Fruit fly (Drosophila melanogaster): Measurements from ENCODE around the gene CG13630.

Gene CG13630

DNA sequence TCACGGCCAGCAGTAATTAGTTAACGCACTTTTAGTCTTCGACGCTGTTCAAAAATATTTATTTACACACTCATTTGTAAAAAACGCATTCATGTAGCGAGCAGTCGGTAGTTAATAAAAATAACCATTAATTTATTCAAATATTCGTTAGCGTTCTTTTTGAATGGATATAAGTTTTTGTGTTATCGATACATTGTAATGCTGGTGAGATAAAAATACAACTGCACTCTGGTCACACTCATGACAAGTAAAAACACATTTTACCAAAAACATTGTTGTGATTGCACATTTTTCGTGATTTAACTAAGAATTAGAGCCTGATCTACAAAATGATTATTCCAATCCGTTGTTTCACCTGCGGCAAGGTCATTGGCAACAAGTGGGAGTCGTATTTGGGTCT lies 1.9 kb downstream of the CG13630 start, which contains the start of gene Polr2L (continued):
- TF ChIP-seq Dp (GFP tag; optimal IDR thresholded peaks at IDR 0.05) (peak; percentile 70), bbx (GFP tag; IDR thresholded peaks at IDR 0.05; ENCODE audit: partially characterized antibody) (no peak), pzg (GFP tag; optimal IDR thresholded peaks at IDR 0.05) (peak; percentile 48), CG8281 (tag; optimal IDR thresholded peaks at IDR 0.05) (no peak), CrebB (tag; optimal IDR thresholded peaks at IDR 0.05) (no peak), CG9797 (GFP tag; optimal IDR thresholded peaks at IDR 0.05) (peak; percentile 53), Dref (GFP tag; IDR thresholded peaks at IDR 0.05) (peak; percentile 63), CG2116 (GFP tag; optimal IDR thresholded peaks at IDR 0.05) (peak; percentile 50), MBD-R2 (GFP tag; IDR thresholded peaks at IDR 0.05) (peak; percentile 50; the same call in 1 of the 2 replicates), trem (tag; optimal IDR thresholded peaks at IDR 0.05) (peak; percentile 28), yki (optimal IDR thresholded peaks at IDR 0.05) (no peak), stwl (tag; optimal IDR thresholded peaks at IDR 0.05) (peak; percentile 62), CG34224 (GFP tag; IDR thresholded peaks at IDR 0.05; ENCODE audit: partially characterized antibody) (no peak), CG32532 (GFP tag; IDR thresholded peaks at IDR 0.05) (no peak), Myb (GFP tag; optimal IDR thresholded peaks at IDR 0.05) (peak; percentile 93), vvl (GFP tag; IDR thresholded peaks at IDR 0.05) (peak; percentile 34; the same call in 1 of the 2 replicates), amos (GFP tag; IDR thresholded peaks at IDR 0.05; ENCODE audit: partially characterized antibody) (0 out of 2 replicates have a peak, but pooled peaks have one; percentile 21), BEAF-32 (GFP tag; optimal IDR thresholded peaks at IDR 0.05) (peak; percentile 54), gsb-n (tag; optimal IDR thresholded peaks at IDR 0.05) (no peak), CG4617 (GFP tag; optimal IDR thresholded peaks at IDR 0.05; ENCODE audit: borderline replicate concordance) (peak; percentile 29)

DNA sequence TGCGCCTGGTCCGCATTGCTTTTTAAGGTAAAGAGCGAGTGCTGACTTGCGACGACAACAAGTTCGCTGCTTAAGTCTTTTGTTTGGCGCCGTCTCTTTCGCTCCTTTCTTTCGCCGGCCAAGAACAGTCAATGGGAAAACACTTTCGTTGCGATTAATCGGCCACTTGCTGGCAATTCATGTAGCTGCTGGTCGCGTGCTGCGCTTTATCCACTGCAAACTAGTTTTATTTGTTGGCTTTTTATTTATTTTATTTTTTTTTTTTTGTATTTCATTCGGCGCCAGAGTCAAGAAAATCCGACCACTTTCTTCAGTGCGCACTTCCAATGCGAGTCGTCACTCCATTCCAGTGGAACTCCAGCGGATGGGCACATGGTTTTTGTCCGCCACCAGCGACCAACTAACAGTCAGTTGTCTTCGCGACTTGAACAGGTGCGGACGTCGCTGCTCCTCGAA lies 6.8 kb downstream of the CG13630 start, which contains the start of the genes CG13627 and CG46316:
Gene CG13627 (plus strand): TSS at position 406 of the 456 bp plus-strand sequence.
Gene CG46316 (plus strand): TSS at position 406 of the 456 bp plus-strand sequence.
- TF ChIP-seq Awh (GFP tag; IDR thresholded peaks at IDR 0.05) (no peak), CG15269 (tag; optimal IDR thresholded peaks at IDR 0.05) (no peak), CG16815 (GFP tag; optimal IDR thresholded peaks at IDR 0.05) (no peak), Atf3 (GFP tag; optimal IDR thresholded peaks at IDR 0.05) (no peak), vvl (GFP tag; IDR thresholded peaks at IDR 0.05) (peak; percentile 44; the same call in 1 of the 2 replicates), Ets65A (GFP tag) (peak; percentile 63), CG6683 (GFP tag; optimal IDR thresholded peaks at IDR 0.05) (no peak), dmrt11E (tag; optimal IDR thresholded peaks at IDR 0.05) (no peak), Blimp-1 (GFP tag; optimal IDR thresholded peaks at IDR 0.05) (peak; percentile 80), CG2202 (tag; optimal IDR thresholded peaks at IDR 0.05) (no peak), twi (tag; optimal IDR thresholded peaks at IDR 0.05) (no peak)

DNA sequence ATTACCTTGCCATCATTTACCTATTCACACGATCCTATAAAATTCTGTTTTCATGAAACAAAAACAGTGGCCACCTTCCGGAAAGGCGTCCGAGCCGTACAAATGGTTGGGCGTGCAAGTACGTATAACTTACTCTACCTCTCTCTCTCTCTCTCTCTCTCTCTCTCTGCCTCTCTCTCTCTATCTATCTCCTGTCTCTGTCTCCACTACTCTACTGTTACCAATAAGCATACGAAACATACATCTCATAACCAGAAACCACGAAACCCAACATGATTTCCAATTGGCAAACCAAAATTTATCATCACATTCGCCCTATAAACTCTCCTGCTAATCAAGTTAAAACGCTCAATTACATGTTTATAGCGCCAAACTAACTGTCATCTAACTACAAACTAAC lies 19.9 kb downstream of the CG13630 start:
- TF ChIP-seq Sin3A (optimal IDR thresholded peaks at IDR 0.05): no peak
- TF ChIP-seq Elba2 (GFP tag; optimal IDR thresholded peaks at IDR 0.05): peak; percentile 95
- TF ChIP-seq Trl (optimal IDR thresholded peaks at IDR 0.05): peak in 1 of 2 experiments; percentile 37
- TF ChIP-seq Trl (GFP tag; optimal IDR thresholded peaks at IDR 0.05): no peak
- TF ChIP-seq jing (GFP tag; optimal IDR thresholded peaks at IDR 0.05): no peak

DNA sequence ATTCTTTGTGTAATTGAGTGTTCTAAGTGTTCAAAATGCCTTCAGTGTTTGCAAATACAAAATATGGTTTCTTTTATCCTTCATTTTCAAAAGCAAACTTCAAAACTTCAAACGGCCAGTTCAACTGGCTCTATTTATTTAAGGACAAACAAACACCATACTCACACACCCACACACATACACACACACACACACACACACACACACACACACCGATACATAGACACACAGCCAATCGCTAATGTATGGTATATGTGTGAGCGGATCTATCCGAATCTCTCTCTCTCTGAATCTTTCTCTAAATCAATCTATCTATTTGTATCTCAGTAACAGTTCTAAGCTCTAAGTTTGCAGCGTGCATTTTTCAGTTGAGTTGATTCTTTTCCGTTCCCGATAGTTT lies 26.3 kb downstream of the CG13630 start:
- TF ChIP-seq CG3847 (GFP tag; IDR thresholded peaks at IDR 0.05) (no peak), CG7357 (GFP tag; IDR thresholded peaks at IDR 0.05) (no peak), CG7987 (GFP tag; optimal IDR thresholded peaks at IDR 0.05) (no peak), Dfd (GFP tag; optimal IDR thresholded peaks at IDR 0.05) (peak in 1 of 2 experiments; percentile 56)

Data from whole organism, embryonic.